Worm (Caenorhabditis elegans) whole organism, midembryonic: ENCODE results near the gene Y62H9A.7.

Source experiments
- T22C8.4 ChIP-seq: fragments of 200-800 bp; sonication (Bioruptor generic); IDR thresholded peaks from 2 replicates; pipeline ENCODE4 v1.3.6; 2022; ENCODE audit warnings: missing genetic modification characterization, missing compliant biosample characterization
- cog-1 ChIP-seq: sonication (generic microtip); optimal IDR thresholded peaks from 2 replicates; lab custom pipeline; 2016; ENCODE audit warnings: missing genetic modification characterization, missing compliant biosample characterization
- flt-1 ChIP-seq: fragments of 200-800 bp; sonication (Bioruptor generic); IDR thresholded peaks from 2 replicates; pipeline ENCODE4 v1.3.6; 2022; ENCODE audit warnings: missing genetic modification characterization, missing compliant biosample characterization
- klf-2 ChIP-seq: fragments of 200-800 bp; sonication (Bioruptor generic); conservative IDR thresholded peaks from 2 replicates; pipeline ENCODE4 v1.3.6; 2022; ENCODE audit warnings: missing genetic modification reagents, missing genetic modification characterization, missing compliant biosample characterization
- med-1 ChIP-seq: sonication (generic microtip); optimal IDR thresholded peaks from 2 replicates; lab custom pipeline; 2017; ENCODE audit warnings: missing genetic modification characterization, mild to moderate bottlenecking, missing compliant biosample characterization, antibody characterized with exemption, missing genetic modification reagents; ENCODE audit not compliant: insufficient read depth
- ref-1 ChIP-seq: fragments of 200-800 bp; sonication (Bioruptor generic); conservative IDR thresholded peaks from 2 replicates; pipeline ENCODE4 v1.3.6; 2022; ENCODE audit warnings: missing genetic modification reagents, missing genetic modification characterization, missing compliant biosample characterization
- tab-1 ChIP-seq: fragments of 200-800 bp; sonication (Bioruptor generic); IDR thresholded peaks from 2 replicates; pipeline ENCODE4 v1.3.6; 2022; ENCODE audit warnings: missing genetic modification characterization, missing compliant biosample characterization
- ztf-23 ChIP-seq: fragments of 200-800 bp; sonication (Bioruptor generic); IDR thresholded peaks from 2 replicates; pipeline ENCODE4 v1.3.6; 2022; ENCODE audit warnings: missing genetic modification reagents, missing genetic modification characterization, missing compliant biosample characterization
- ztf-29 ChIP-seq: fragments of 200-800 bp; sonication (Bioruptor generic); IDR thresholded peaks from 2 replicates; pipeline ENCODE4 v1.3.6; 2022; ENCODE audit warnings: missing genetic modification reagents, missing genetic modification characterization, missing compliant biosample characterization

Y62H9A.7 gene

ce11 chrX:11837378-11837777 is 48.1 kb downstream of the Y62H9A.7 start, which contains the start of gene taf-7.1:
taf-7.1 (minus strand) TSS chrX:11837478.
- TF ChIP-seq klf-2 (GFP tag; lab: Robert Waterston, UW) = no peak
- no peak for TF ChIP-seq med-1 (GFP tag; lab: Kevin White, UChicago)
- TF ChIP-seq ref-1 (GFP tag; lab: Robert Waterston, UW) = no peak
- no peak for TF ChIP-seq tab-1
- TF ChIP-seq ztf-23 (GFP tag; lab: Robert Waterston, UW) = no peak
- no peak for TF ChIP-seq cog-1
- no peak for TF ChIP-seq T22C8.4
- TF ChIP-seq ztf-29 (GFP tag; lab: Robert Waterston, UW) = no peak
- no peak for TF ChIP-seq flt-1 (GFP tag; lab: Robert Waterston, UW)
